Worm (Caenorhabditis elegans) whole organism, young adult: ENCODE measurements around the gene mdt-27.

Experiments
- B0035.1 ChIP-seq: sonication (generic microtip); optimal IDR thresholded peaks from 2 replicates; lab custom pipeline; 2016; ENCODE audit warnings: missing genetic modification characterization, mild to moderate bottlenecking, missing compliant biosample characterization, missing genotype, missing genetic modification reagents
- F22D6.2 ChIP-seq: sonication (generic microtip); optimal IDR thresholded peaks from 2 replicates; lab custom pipeline; 2016; ENCODE audit warnings: mild to moderate bottlenecking, missing genetic modification characterization, missing compliant biosample characterization
- F33H1.4 ChIP-seq: fragments of 200-800 bp; sonication (Bioruptor generic); IDR thresholded peaks from 2 replicates; pipeline ENCODE4 v1.3.6; 2022; ENCODE audit warnings: missing genetic modification reagents, missing genetic modification characterization, missing compliant biosample characterization
- F39B2.1 ChIP-seq: fragments of 200-800 bp; sonication (Bioruptor generic); IDR thresholded peaks from 2 replicates; pipeline ENCODE4 v1.3.6; 2022; ENCODE audit warnings: missing genetic modification reagents, missing genetic modification characterization, missing compliant biosample characterization
- F57A8.1 ChIP-seq: fragments of 200-800 bp; sonication (Bioruptor generic); optimal IDR thresholded peaks from 2 replicates; lab custom pipeline; 2018; ENCODE audit warnings: mild to moderate bottlenecking, missing genetic modification characterization, moderate library complexity, missing compliant biosample characterization
- F57C9.4 ChIP-seq: sonication (generic microtip); optimal IDR thresholded peaks from 2 replicates; lab custom pipeline; 2017; ENCODE audit warnings: mild to moderate bottlenecking, missing genetic modification characterization, missing compliant biosample characterization
- T07F8.4 ChIP-seq: sonication (generic microtip); optimal IDR thresholded peaks from 2 replicates; lab custom pipeline; 2016; ENCODE audit warnings: mild to moderate bottlenecking, missing genetic modification characterization, moderate library complexity, missing compliant biosample characterization
- T26A5.8 ChIP-seq: sonication (generic microtip); optimal IDR thresholded peaks from 2 replicates; lab custom pipeline; 2016; ENCODE audit warnings: missing genetic modification characterization, missing compliant biosample characterization
- Y53F4B.3 ChIP-seq: fragments of 200-800 bp; sonication (Bioruptor generic); IDR thresholded peaks from 2 replicates; pipeline ENCODE4 v1.3.6; 2022; ENCODE audit warnings: missing genetic modification reagents, missing genetic modification characterization, missing compliant biosample characterization
- Y53G8AR.9 ChIP-seq: fragments of 200-800 bp; sonication (Bioruptor generic); conservative IDR thresholded peaks from 2 replicates; pipeline ENCODE4 v1.3.6; 2022; ENCODE audit warnings: missing genetic modification reagents, missing genetic modification characterization, missing compliant biosample characterization
- akir-1 ChIP-seq: fragments of 200-800 bp; sonication (Bioruptor generic); optimal IDR thresholded peaks from 2 replicates; lab custom pipeline; 2018; ENCODE audit warnings: mild to moderate bottlenecking, missing genetic modification characterization, moderate library complexity, missing compliant biosample characterization
- athp-1 ChIP-seq: sonication (generic microtip); optimal IDR thresholded peaks from 2 replicates; lab custom pipeline; 2017; ENCODE audit warnings: mild to moderate bottlenecking, missing genetic modification characterization, missing compliant biosample characterization
- attf-3 ChIP-seq: fragments of 200-800 bp; sonication (Bioruptor generic); conservative IDR thresholded peaks from 2 replicates; pipeline ENCODE4 v1.3.6; 2022; ENCODE audit warnings: missing genetic modification reagents, missing genetic modification characterization, missing compliant biosample characterization
- ceh-40 ChIP-seq: fragments of 200-800 bp; sonication (Bioruptor generic); IDR thresholded peaks from 2 replicates; pipeline ENCODE4 v1.3.6; 2022; ENCODE audit warnings: missing genetic modification characterization, missing compliant biosample characterization
- ceh-79 ChIP-seq: sonication (generic microtip); optimal IDR thresholded peaks from 2 replicates; lab custom pipeline; 2017; ENCODE audit warnings: mild to moderate bottlenecking, missing genetic modification characterization, missing compliant biosample characterization
- dox-1 ChIP-seq: fragments of 200-800 bp; sonication (Bioruptor generic); IDR thresholded peaks from 2 replicates; pipeline ENCODE4 v1.3.6; 2022; ENCODE audit warnings: missing genetic modification reagents, missing genetic modification characterization, missing compliant biosample characterization
- efl-1 ChIP-seq: fragments of 150-350 bp; optimal IDR thresholded peaks from 2 replicates; lab custom pipeline; 2014; ENCODE audit warnings: missing biosample characterization, missing genetic modification reagents, missing genetic modification characterization
- fkh-3 ChIP-seq: sonication (generic microtip); optimal IDR thresholded peaks from 2 replicates; lab custom pipeline; 2016; ENCODE audit warnings: mild to moderate bottlenecking, missing genetic modification characterization, missing compliant biosample characterization
- gei-17 ChIP-seq: fragments of 200-800 bp; sonication (Bioruptor generic); optimal IDR thresholded peaks from 2 replicates; lab custom pipeline; 2018; ENCODE audit warnings: mild to moderate bottlenecking, missing genetic modification characterization, missing compliant biosample characterization
- hmg-20 ChIP-seq: fragments of 200-800 bp; sonication (Bioruptor generic); IDR thresholded peaks from 2 replicates; pipeline ENCODE4 v1.3.6; 2022; ENCODE audit warnings: missing genetic modification reagents, missing genetic modification characterization, missing compliant biosample characterization
- let-607 ChIP-seq, 2 experiments: fragments of 200-800 bp in 1 of 2; sonication (Bioruptor generic) in 1 of 2; sonication (generic microtip) in 1 of 2; optimal IDR thresholded peaks; 2 replicates each; lab custom pipeline; 2016 to 2018; ENCODE audit warnings: mild to moderate bottlenecking in 2 of 2, missing compliant biosample characterization in 2 of 2, missing genetic modification characterization in 2 of 2, moderate library complexity in 2 of 2, missing genotype in 1 of 2
- lin-35 ChIP-seq, 3 experiments: fragments of 150-350 bp in 2 of 3; sonication (generic microtip) in 1 of 3; optimal IDR thresholded peaks; 2 replicates each; lab custom pipeline; 2014 to 2018; ENCODE audit warnings: missing biosample characterization in 3 of 3, missing genetic modification characterization in 3 of 3, missing genetic modification reagents in 3 of 3
- lin-40 ChIP-seq: sonication (generic microtip); optimal IDR thresholded peaks from 2 replicates; lab custom pipeline; 2016; ENCODE audit warnings: missing genetic modification characterization, mild to moderate bottlenecking, missing compliant biosample characterization, missing genotype, missing genetic modification reagents
- lin-54 ChIP-seq: fragments of 200-800 bp; sonication (Bioruptor generic); optimal IDR thresholded peaks from 2 replicates; lab custom pipeline; 2018; ENCODE audit warnings: mild to moderate bottlenecking, missing genetic modification characterization, missing compliant biosample characterization
- mel-28 ChIP-seq: sonication (generic microtip); optimal IDR thresholded peaks from 2 replicates; lab custom pipeline; 2016; ENCODE audit warnings: borderline replicate concordance, mild to moderate bottlenecking, missing genetic modification characterization, missing compliant biosample characterization
- mes-4 ChIP-seq: sonication (generic microtip); optimal IDR thresholded peaks from 2 replicates; lab custom pipeline; 2016; ENCODE audit warnings: missing genotype, missing genetic modification characterization, missing compliant biosample characterization
- mxl-1 ChIP-seq: sonication (generic microtip); optimal IDR thresholded peaks from 2 replicates; lab custom pipeline; 2016; ENCODE audit warnings: missing genetic modification characterization, missing compliant biosample characterization
- nfyb-1 ChIP-seq: fragments of 200-800 bp; sonication (Bioruptor generic); IDR thresholded peaks from 2 replicates; pipeline ENCODE4 v1.3.6; 2022; ENCODE audit warnings: missing genetic modification reagents, missing genetic modification characterization, missing compliant biosample characterization
- nhr-80 ChIP-seq: sonication (generic microtip); optimal IDR thresholded peaks from 2 replicates; lab custom pipeline; 2016; ENCODE audit warnings: missing genetic modification characterization, missing compliant biosample characterization
- rec-8 ChIP-seq, 2 experiments: sonication (generic microtip); optimal IDR thresholded peaks; 2 replicates each; lab custom pipeline; 2016; ENCODE audit warnings: mild to moderate bottlenecking in 2 of 2, missing genetic modification characterization in 2 of 2, missing genetic modification reagents in 2 of 2, missing genotype in 2 of 2, missing biosample characterization in 1 of 2, missing compliant biosample characterization in 1 of 2, moderate library complexity in 1 of 2
- sdz-38 ChIP-seq: sonication (generic microtip); optimal IDR thresholded peaks from 2 replicates; lab custom pipeline; 2016; ENCODE audit warnings: missing genotype, missing genetic modification characterization, missing compliant biosample characterization
- snpc-1.3 ChIP-seq: sonication (generic microtip); optimal IDR thresholded peaks from 2 replicates; lab custom pipeline; 2017; ENCODE audit warnings: missing genetic modification characterization, mild to moderate bottlenecking, missing compliant biosample characterization, antibody characterized with exemption, moderate library complexity, missing genotype, missing genetic modification reagents; ENCODE audit not compliant: insufficient read depth
- ztf-22 ChIP-seq: fragments of 200-800 bp; sonication (Bioruptor generic); optimal IDR thresholded peaks from 2 replicates; lab custom pipeline; 2018; ENCODE audit warnings: mild to moderate bottlenecking, missing genetic modification characterization, moderate library complexity, missing compliant biosample characterization
- ztf-6 ChIP-seq: fragments of 200-800 bp; sonication (Bioruptor generic); IDR thresholded peaks from 2 replicates; pipeline ENCODE4 v1.3.6; 2022; ENCODE audit warnings: missing genetic modification reagents, missing genetic modification characterization, missing compliant biosample characterization

Gene mdt-27

DNA sequence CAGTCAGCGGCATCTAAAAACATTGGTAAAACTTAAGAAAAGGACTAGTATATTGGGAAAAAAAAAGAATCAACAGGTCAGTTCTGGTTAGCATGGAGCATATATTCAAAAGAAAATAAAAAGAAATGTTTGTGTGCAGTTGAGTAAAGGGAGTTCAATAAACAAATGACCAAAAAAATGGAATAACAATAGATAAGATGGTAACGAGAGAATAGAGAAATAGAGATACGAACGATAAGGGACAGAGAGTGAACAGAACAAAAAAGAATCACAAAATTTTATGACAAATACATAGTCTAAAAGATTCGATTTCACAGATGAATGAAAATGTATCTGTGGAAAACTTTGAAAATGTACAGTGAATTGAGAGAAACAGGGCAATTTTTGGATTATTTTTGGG is 40.5 kb downstream of the mdt-27 start, which contains the start of gene gad-3:
Gene gad-3 (minus strand): TSS at position 17 of the 400 bp plus-strand sequence.
- TF ChIP-seq lin-35 (GFP tag; optimal IDR thresholded peaks at IDR 0.05; lab: Kevin White, UChicago), result no peak
- TF ChIP-seq nhr-80 (tag; lab: Kevin White, UChicago), result peak; percentile 60

DNA sequence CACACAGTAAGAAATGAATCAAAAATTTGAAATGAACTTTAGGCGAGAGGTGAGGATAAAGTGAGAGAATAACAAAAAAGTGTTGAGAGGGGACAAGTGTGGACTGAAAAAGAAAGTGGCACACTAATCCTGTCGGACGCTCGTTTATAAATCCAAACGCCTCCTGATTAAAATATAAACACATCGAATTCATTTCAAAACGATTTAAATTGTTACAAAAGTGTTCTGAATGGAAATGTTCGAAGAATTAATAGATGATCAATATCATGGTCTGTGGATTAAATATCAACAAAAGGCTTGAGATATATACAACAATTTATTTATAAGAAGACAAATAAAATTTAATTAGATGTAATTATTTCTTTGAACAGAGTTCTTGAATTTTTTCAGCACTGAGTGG is 45.4 kb downstream of the mdt-27 start, which contains the start of gene B0222.11:
Gene B0222.11 (minus strand): TSS at position 101 of the 400 bp plus-strand sequence.
- TF ChIP-seq mel-28 (tag; lab: Kevin White, UChicago) (no peak), fkh-3 (tag; lab: Kevin White, UChicago) (no peak), lin-40 (tag; lab: Kevin White, UChicago) (no peak), hmg-20 (GFP tag; lab: Robert Waterston, UW) (no peak), dox-1 (GFP tag; lab: Robert Waterston, UW) (no peak), B0035.1 (no peak), ceh-79 (no peak), ceh-40 (GFP tag; lab: Robert Waterston, UW) (no peak), F22D6.2 (no peak), F33H1.4 (no peak), let-607 (tag; optimal IDR thresholded peaks at IDR 0.05; lab: Kevin White, UChicago) (no peak), Y53G8AR.9 (no peak), efl-1 (GFP tag; lab: Kevin White, UChicago) (no peak), F57C9.4 (no peak), attf-3 (GFP tag; lab: Robert Waterston, UW) (no peak), ztf-6 (GFP tag; lab: Robert Waterston, UW) (no peak), Y53F4B.3 (no peak), mes-4 (tag; lab: Kevin White, UChicago) (no peak), akir-1 (no peak), lin-54 (GFP tag; lab: Kevin White, UChicago) (no peak)

DNA sequence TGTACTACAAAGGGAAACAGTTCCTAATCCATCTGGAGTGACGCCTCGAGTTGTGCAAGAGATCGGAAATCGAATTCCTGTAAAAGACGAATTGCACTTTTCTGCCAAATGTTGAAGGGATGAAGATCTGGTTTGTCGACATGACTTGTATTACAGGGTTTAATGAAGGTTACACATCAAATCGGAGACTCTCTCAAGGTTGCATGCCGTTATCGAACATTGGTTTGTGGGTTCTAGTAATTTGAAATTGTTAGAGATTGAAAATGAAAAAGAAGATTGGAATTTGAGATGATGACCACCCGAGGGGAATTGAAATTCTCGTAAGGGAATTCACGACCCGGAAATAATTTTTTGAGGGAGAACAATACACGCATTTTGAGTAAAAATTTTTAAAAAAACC is 47.1 kb downstream of the mdt-27 start:
- TF ChIP-seq hmg-20 (GFP tag; lab: Robert Waterston, UW) (no peak), gei-17 (no peak), F57A8.1 (GFP tag; lab: Kevin White, UChicago) (no peak), F39B2.1 (GFP tag; lab: Robert Waterston, UW) (no peak), athp-1 (tag; lab: Kevin White, UChicago) (no peak), nfyb-1 (GFP tag; lab: Robert Waterston, UW) (no peak), ztf-22 (GFP tag; lab: Kevin White, UChicago) (no peak), sdz-38 (tag; lab: Kevin White, UChicago) (no peak), F22D6.2 (no peak), mxl-1 (no peak)

DNA sequence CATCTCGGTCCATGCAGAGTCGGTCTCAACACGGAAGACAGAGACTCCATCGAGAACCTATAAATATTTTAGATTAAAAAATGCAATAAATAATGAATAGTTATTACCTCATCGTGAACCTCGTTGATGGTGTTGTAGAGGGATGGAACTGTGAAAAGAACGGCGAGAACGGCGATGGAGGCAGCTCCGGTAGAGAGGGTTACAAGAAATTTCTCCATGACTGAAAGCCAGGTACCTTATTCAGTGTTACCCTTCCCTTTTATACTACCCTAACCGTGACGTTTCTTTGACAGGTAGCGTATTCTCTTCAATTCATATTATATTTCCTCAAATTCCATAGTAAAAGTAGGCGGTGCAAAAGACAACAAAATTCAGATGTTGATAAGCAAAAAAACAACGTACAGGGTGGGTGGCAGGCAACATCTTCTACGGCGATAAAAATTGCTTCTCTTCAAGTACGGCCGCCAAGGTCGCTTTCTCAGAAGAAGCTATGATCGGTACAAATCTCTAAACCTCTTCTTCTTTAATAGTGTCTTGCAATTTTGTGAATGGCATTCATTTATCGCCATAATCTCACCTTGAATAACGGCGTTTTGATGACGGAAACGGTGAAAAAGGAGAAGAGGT is 48.3 kb downstream of the mdt-27 start, which contains the start of gene col-10:
Gene col-10 (minus strand): TSS at position 235 of the 627 bp plus-strand sequence.
- TF ChIP-seq snpc-1.3 (tag; lab: Kevin White, UChicago), result no peak
- no peak for TF ChIP-seq hmg-20 (GFP tag; lab: Robert Waterston, UW)
- TF ChIP-seq T07F8.4 (tag; lab: Kevin White, UChicago), result no peak
- TF ChIP-seq ceh-40 (GFP tag; lab: Robert Waterston, UW), result no peak
- no peak for TF ChIP-seq rec-8 (tag; optimal IDR thresholded peaks at IDR 0.05; lab: Kevin White, UChicago)
- no peak for TF ChIP-seq T26A5.8 (tag; lab: Kevin White, UChicago)
